Worm (Caenorhabditis elegans) whole organism, L1 larva: ENCODE data around the gene C02F5.3.
A peak's percentile ranks its signal among the peaks of the same experiment; 100 is the strongest.

Source experiments
- C16A3.4 ChIP-seq: fragments of 150-350 bp; optimal IDR thresholded peaks from 2 replicates; lab custom pipeline; 2014; ENCODE audit warnings: missing biosample characterization, missing genetic modification characterization
- C34B4.2 ChIP-seq: sonication (generic microtip); optimal IDR thresholded peaks from 2 replicates; lab custom pipeline; 2017; ENCODE audit warnings: mild to moderate bottlenecking, missing genetic modification characterization, missing compliant biosample characterization
- F16B12.6 ChIP-seq: fragments of 150-350 bp; optimal IDR thresholded peaks from 2 replicates; lab custom pipeline; 2014; ENCODE audit warnings: missing biosample characterization, missing genetic modification characterization
- aha-1 ChIP-seq: fragments of 150-350 bp; optimal IDR thresholded peaks from 2 replicates; lab custom pipeline; 2014; ENCODE audit warnings: missing biosample characterization, missing genetic modification characterization
- ama-1 ChIP-seq: fragments of 150-350 bp; optimal IDR thresholded peaks from 2 replicates; lab custom pipeline; 2014
- blmp-1 ChIP-seq: fragments of 150-350 bp; optimal IDR thresholded peaks from 2 replicates; lab custom pipeline; 2014; ENCODE audit warnings: missing biosample characterization, missing genetic modification characterization
- ceh-63 ChIP-seq: fragments of 200-800 bp; sonication (Bioruptor generic); optimal IDR thresholded peaks from 2 replicates; lab custom pipeline; 2018; ENCODE audit warnings: mild to moderate bottlenecking, missing genetic modification characterization, missing compliant biosample characterization
- ceh-8 ChIP-seq: fragments of 200-800 bp; sonication (Bioruptor generic); optimal IDR thresholded peaks from 2 replicates; lab custom pipeline; 2018; ENCODE audit warnings: mild to moderate bottlenecking, missing genetic modification characterization, moderate library complexity, missing compliant biosample characterization
- ceh-88 ChIP-seq: fragments of 200-800 bp; sonication (Bioruptor generic); IDR thresholded peaks from 2 replicates; pipeline ENCODE4 v1.3.6; 2022; ENCODE audit warnings: missing genetic modification characterization, missing compliant biosample characterization
- ces-1 ChIP-seq: fragments of 150-350 bp; optimal IDR thresholded peaks from 2 replicates; lab custom pipeline; 2014; ENCODE audit warnings: missing biosample characterization, missing genetic modification reagents, missing genetic modification characterization
- dpl-1 ChIP-seq, 3 experiments: fragments of 150-350 bp in 2 of 3; sonication (generic microtip) in 1 of 3; optimal IDR thresholded peaks; 2 replicates each; lab custom pipeline; 2014 to 2017; ENCODE audit warnings: missing biosample characterization in 3 of 3, missing genetic modification characterization in 3 of 3, missing genetic modification reagents in 3 of 3
- dsc-1 ChIP-seq: sonication (generic microtip); optimal IDR thresholded peaks from 2 replicates; lab custom pipeline; 2016; ENCODE audit warnings: mild to moderate bottlenecking, missing genetic modification characterization, missing compliant biosample characterization
- efl-3 ChIP-seq: fragments of 200-800 bp; sonication (Bioruptor generic); optimal IDR thresholded peaks from 2 replicates; lab custom pipeline; 2018; ENCODE audit warnings: mild to moderate bottlenecking, missing genetic modification characterization, missing compliant biosample characterization
- egl-27 ChIP-seq, 2 experiments: fragments of 150-350 bp in 1 of 2; sonication (generic microtip); optimal IDR thresholded peaks; 3 replicates each; lab custom pipeline; 2017 to 2018; ENCODE audit warnings: missing biosample characterization in 2 of 2, missing genetic modification characterization in 2 of 2, missing genetic modification reagents in 2 of 2
- ets-5 ChIP-seq: fragments of 200-800 bp; sonication (Bioruptor generic); IDR thresholded peaks from 2 replicates; pipeline ENCODE4 v1.3.6; 2022; ENCODE audit warnings: missing genetic modification characterization, missing compliant biosample characterization
- fkh-10 ChIP-seq: sonication (generic microtip); optimal IDR thresholded peaks from 2 replicates; lab custom pipeline; 2017; ENCODE audit warnings: missing biosample characterization, missing genetic modification reagents, missing genetic modification characterization
- fkh-4 ChIP-seq: sonication (generic microtip); optimal IDR thresholded peaks from 2 replicates; lab custom pipeline; 2016; ENCODE audit warnings: missing compliant biosample characterization, missing genetic modification characterization, borderline replicate concordance
- fkh-8 ChIP-seq: sonication (generic microtip); optimal IDR thresholded peaks from 2 replicates; lab custom pipeline; 2016; ENCODE audit warnings: mild to moderate bottlenecking, missing genetic modification characterization, missing compliant biosample characterization
- fos-1 ChIP-seq: fragments of 150-350 bp; optimal IDR thresholded peaks from 2 replicates; lab custom pipeline; 2014; ENCODE audit warnings: missing biosample characterization, missing genetic modification characterization
- hlh-17 ChIP-seq: fragments of 200-800 bp; sonication (Bioruptor generic); optimal IDR thresholded peaks from 2 replicates; lab custom pipeline; 2018; ENCODE audit warnings: missing genetic modification characterization, mild to moderate bottlenecking, missing compliant biosample characterization, moderate library complexity, borderline replicate concordance
- irx-1 ChIP-seq: sonication (generic microtip); optimal IDR thresholded peaks from 2 replicates; lab custom pipeline; 2016; ENCODE audit warnings: missing genetic modification characterization, missing compliant biosample characterization
- lin-13 ChIP-seq: fragments of 150-350 bp; optimal IDR thresholded peaks from 2 replicates; lab custom pipeline; 2014; ENCODE audit warnings: missing biosample characterization, missing genetic modification reagents, missing genetic modification characterization
- lin-14 ChIP-seq: fragments of 200-800 bp; sonication (Bioruptor generic); optimal IDR thresholded peaks from 2 replicates; lab custom pipeline; 2018; ENCODE audit warnings: mild to moderate bottlenecking, missing genetic modification characterization, moderate library complexity, missing compliant biosample characterization
- lin-35 ChIP-seq, 2 experiments: fragments of 150-350 bp; optimal IDR thresholded peaks; 2 replicates each; lab custom pipeline; 2014; ENCODE audit warnings: missing biosample characterization in 2 of 2, missing genetic modification characterization in 2 of 2, missing genetic modification reagents in 2 of 2
- lin-39 ChIP-seq: fragments of 150-350 bp; optimal IDR thresholded peaks from 2 replicates; lab custom pipeline; 2014; ENCODE audit warnings: missing biosample characterization, missing genetic modification reagents, missing genetic modification characterization
- lir-3 ChIP-seq: sonication (generic microtip); optimal IDR thresholded peaks from 2 replicates; lab custom pipeline; 2016; ENCODE audit warnings: mild to moderate bottlenecking, missing genetic modification characterization, moderate library complexity, missing compliant biosample characterization; ENCODE audit not compliant: poor library complexity
- mab-9 ChIP-seq: fragments of 200-800 bp; sonication (Bioruptor generic); IDR thresholded peaks from 2 replicates; pipeline ENCODE4 v1.3.6; 2022; ENCODE audit warnings: missing genetic modification reagents, missing genetic modification characterization, missing compliant biosample characterization
- mdl-1 ChIP-seq, 2 experiments: fragments of 150-350 bp; optimal IDR thresholded peaks; 2 replicates each; lab custom pipeline; 2014 to 2017; ENCODE audit warnings: missing biosample characterization in 2 of 2, missing genetic modification characterization in 2 of 2, inconsistent platforms in 1 of 2
- mef-2 ChIP-seq: fragments of 150-350 bp; optimal IDR thresholded peaks from 2 replicates; lab custom pipeline; 2014; ENCODE audit warnings: missing biosample characterization, missing genetic modification characterization
- mep-1 ChIP-seq: fragments of 150-350 bp; optimal IDR thresholded peaks from 2 replicates; lab custom pipeline; 2014; ENCODE audit warnings: missing biosample characterization, missing genetic modification characterization
- nhr-19 ChIP-seq: fragments of 200-800 bp; sonication (Bioruptor generic); conservative IDR thresholded peaks from 2 replicates; pipeline ENCODE4 v1.3.6; 2022; ENCODE audit warnings: missing genetic modification characterization, missing compliant biosample characterization
- nhr-20 ChIP-seq: sonication (generic microtip); optimal IDR thresholded peaks from 2 replicates; lab custom pipeline; 2016; ENCODE audit warnings: mild to moderate bottlenecking, missing genetic modification characterization, missing compliant biosample characterization
- nhr-71 ChIP-seq: sonication (generic microtip); optimal IDR thresholded peaks from 2 replicates; lab custom pipeline; 2016; ENCODE audit warnings: mild to moderate bottlenecking, missing genetic modification characterization, moderate library complexity, missing compliant biosample characterization
- nhr-77 ChIP-seq: fragments of 150-350 bp; optimal IDR thresholded peaks from 2 replicates; lab custom pipeline; 2014; ENCODE audit warnings: missing biosample characterization, missing genetic modification characterization
- nhr-84 ChIP-seq: sonication (generic microtip); optimal IDR thresholded peaks from 2 replicates; lab custom pipeline; 2017; ENCODE audit warnings: missing biosample characterization, missing genetic modification characterization
- nhr-85 ChIP-seq: sonication (generic microtip); peaks from one replicate; lab custom pipeline; 2016; ENCODE audit warnings: missing genetic modification characterization, inconsistent platforms, missing compliant biosample characterization
- nhr-90 ChIP-seq: sonication (generic microtip); optimal IDR thresholded peaks from 2 replicates; lab custom pipeline; 2016; ENCODE audit warnings: mild to moderate bottlenecking, missing genetic modification characterization, missing compliant biosample characterization; ENCODE audit not compliant: poor library complexity
- pax-3 ChIP-seq: fragments of 200-800 bp; sonication (Bioruptor generic); optimal IDR thresholded peaks from 2 replicates; lab custom pipeline; 2018; ENCODE audit warnings: mild to moderate bottlenecking, missing genetic modification characterization, moderate library complexity, missing compliant biosample characterization
- pqm-1 ChIP-seq: sonication (generic microtip); optimal IDR thresholded peaks from 3 replicates; lab custom pipeline; 2017; ENCODE audit warnings: missing biosample characterization, missing genetic modification characterization
- rnt-1 ChIP-seq: sonication (generic microtip); optimal IDR thresholded peaks from 2 replicates; lab custom pipeline; 2016; ENCODE audit warnings: mild to moderate bottlenecking, missing genetic modification characterization, moderate library complexity, missing compliant biosample characterization
- skn-1 ChIP-seq: fragments of 150-350 bp; optimal IDR thresholded peaks from 2 replicates; lab custom pipeline; 2014; ENCODE audit warnings: missing biosample characterization, missing genetic modification characterization
- snpc-4 ChIP-seq: fragments of 150-350 bp; optimal IDR thresholded peaks from 2 replicates; lab custom pipeline; 2014; ENCODE audit warnings: missing biosample characterization, missing genetic modification characterization
- sox-4 ChIP-seq: sonication (generic microtip); optimal IDR thresholded peaks from 2 replicates; lab custom pipeline; 2016; ENCODE audit warnings: missing genetic modification characterization, missing compliant biosample characterization
- sptf-1 ChIP-seq: fragments of 150-350 bp; optimal IDR thresholded peaks from 2 replicates; lab custom pipeline; 2014; ENCODE audit warnings: missing biosample characterization, missing genetic modification characterization
- sup-37 ChIP-seq: fragments of 200-800 bp; sonication (Bioruptor generic); optimal IDR thresholded peaks from 2 replicates; lab custom pipeline; 2018; ENCODE audit warnings: mild to moderate bottlenecking, missing genetic modification characterization, missing compliant biosample characterization
- tbx-2 ChIP-seq: sonication (generic microtip); optimal IDR thresholded peaks from 2 replicates; lab custom pipeline; 2016; ENCODE audit warnings: missing genetic modification characterization, missing compliant biosample characterization
- tlp-1 ChIP-seq: fragments of 150-350 bp; optimal IDR thresholded peaks from 2 replicates; lab custom pipeline; 2014; ENCODE audit warnings: missing biosample characterization, missing genetic modification characterization
- unc-130 ChIP-seq: fragments of 150-350 bp; optimal IDR thresholded peaks from 2 replicates; lab custom pipeline; 2017; ENCODE audit warnings: missing biosample characterization, missing genetic modification characterization, inconsistent platforms
- unc-30 ChIP-seq: sonication (generic microtip); optimal IDR thresholded peaks from 2 replicates; lab custom pipeline; 2017; ENCODE audit warnings: missing biosample characterization, missing genetic modification characterization
- unc-62 ChIP-seq: fragments of 150-350 bp; optimal IDR thresholded peaks from 2 replicates; lab custom pipeline; 2014; ENCODE audit warnings: missing biosample characterization, missing genetic modification reagents, missing genetic modification characterization
- vab-15 ChIP-seq: sonication (generic microtip); optimal IDR thresholded peaks from 2 replicates; lab custom pipeline; 2017; ENCODE audit warnings: missing genotype, mild to moderate bottlenecking, missing genetic modification characterization, missing compliant biosample characterization
- zag-1 ChIP-seq: fragments of 150-350 bp; optimal IDR thresholded peaks from 2 replicates; lab custom pipeline; 2014; ENCODE audit warnings: missing biosample characterization, missing genetic modification characterization
- zip-4 ChIP-seq: fragments of 200-800 bp; sonication (Bioruptor generic); optimal IDR thresholded peaks from 2 replicates; lab custom pipeline; 2018; ENCODE audit warnings: mild to moderate bottlenecking, missing genetic modification characterization, moderate library complexity, missing compliant biosample characterization
- ztf-4 ChIP-seq: fragments of 150-350 bp; optimal IDR thresholded peaks from 2 replicates; lab custom pipeline; 2014; ENCODE audit warnings: missing biosample characterization, missing genetic modification characterization

C02F5.3 gene

DNA sequence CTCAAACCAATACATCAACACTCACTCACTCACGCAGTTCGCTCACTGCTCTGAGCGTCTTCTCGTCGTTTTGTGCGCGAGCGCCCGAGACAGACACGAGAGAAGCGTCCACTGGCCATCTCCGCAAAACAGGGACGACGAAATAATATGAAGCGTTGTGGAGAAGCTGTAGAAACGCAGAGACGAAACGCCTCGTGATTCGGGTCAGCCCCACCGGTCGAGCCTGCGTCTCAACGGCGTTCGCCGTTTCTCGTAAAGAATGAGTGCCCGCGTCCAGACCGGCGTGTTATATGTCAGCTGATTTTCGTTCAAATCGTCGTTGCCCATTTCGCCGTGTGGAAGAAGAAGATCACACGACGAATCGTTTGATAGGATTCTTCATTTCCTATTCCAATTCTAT, 18.2 kb upstream of the C02F5.3 start, which contains the start of gene fbxl-1 (continued):
- TF ChIP-seq ets-5 (GFP tag; lab: Robert Waterston, UW) (no peak), F16B12.6 (tag; lab: Kevin White, UChicago) (peak; percentile 50), unc-130 (peak; percentile 56), ces-1 (GFP tag; lab: Kevin White, UChicago) (no peak), blmp-1 (tag; lab: Kevin White, UChicago) (peak; percentile 55), unc-62 (GFP tag; lab: Kevin White, UChicago) (no peak), C34B4.2 (no peak), pax-3 (tag; lab: Kevin White, UChicago) (peak; percentile 64), nhr-84 (tag; lab: Kevin White, UChicago) (no peak), nhr-19 (GFP tag; lab: Robert Waterston, UW) (peak; percentile 71), ceh-63 (peak; percentile 13), fos-1 (tag; lab: Kevin White, UChicago) (peak; percentile 43), mef-2 (tag; lab: Kevin White, UChicago) (peak; percentile 58), fkh-10 (GFP tag; lab: Kevin White, UChicago) (peak; percentile 21), hlh-17 (GFP tag; lab: Kevin White, UChicago) (no peak), sox-4 (tag; lab: Kevin White, UChicago) (peak; percentile 73), vab-15 (tag; lab: Kevin White, UChicago) (no peak), sup-37 (GFP tag; lab: Kevin White, UChicago) (no peak), unc-30 (tag; lab: Kevin White, UChicago) (no peak), fkh-4 (tag; lab: Kevin White, UChicago) (no peak), dsc-1 (tag; lab: Kevin White, UChicago) (peak; percentile 80), ceh-88 (GFP tag; lab: Robert Waterston, UW) (peak; percentile 43; the same call in 1 of the 2 replicates), nhr-20 (tag; lab: Kevin White, UChicago) (peak; percentile 88), lin-14 (GFP tag; lab: Kevin White, UChicago) (peak; percentile 99), mdl-1 (tag; optimal IDR thresholded peaks at IDR 0.05; lab: Kevin White, UChicago) (peak in 1 of 2 experiments; percentile 93), lin-35 (GFP tag; optimal IDR thresholded peaks at IDR 0.05; lab: Kevin White, UChicago) (peak; percentile 63 to 82), efl-3 (GFP tag; lab: Kevin White, UChicago) (no peak), egl-27 (tag; optimal IDR thresholded peaks at IDR 0.05; lab: Kevin White, UChicago) (no peak), fkh-8 (tag; lab: Kevin White, UChicago) (peak; percentile 96), rnt-1 (tag; lab: Kevin White, UChicago) (peak; percentile 82), zag-1 (tag; lab: Kevin White, UChicago) (no peak), sptf-1 (tag; lab: Kevin White, UChicago) (no peak), nhr-71 (tag; lab: Kevin White, UChicago) (peak; percentile 94), snpc-4 (tag; lab: Kevin White, UChicago) (peak; percentile 6), irx-1 (tag; lab: Kevin White, UChicago) (peak; percentile 29), C16A3.4 (peak; percentile 82), lin-39 (no peak), zip-4 (GFP tag; lab: Kevin White, UChicago) (peak; percentile 9), nhr-77 (tag; lab: Kevin White, UChicago) (peak; percentile 71), pqm-1 (tag; lab: Kevin White, UChicago) (no peak), mab-9 (GFP tag; lab: Robert Waterston, UW) (no peak), dpl-1 (GFP tag; optimal IDR thresholded peaks at IDR 0.05; lab: Kevin White, UChicago) (peak; percentile 52 to 57 (median 53)), tbx-2 (tag; lab: Kevin White, UChicago) (peak; percentile 81), nhr-90 (tag; lab: Kevin White, UChicago) (peak; percentile 32), mep-1 (peak; percentile 51), tlp-1 (tag; lab: Kevin White, UChicago) (no peak), ztf-4 (tag; lab: Kevin White, UChicago) (peak; percentile 60), skn-1 (tag; lab: Kevin White, UChicago) (peak; percentile 65), aha-1 (tag; lab: Kevin White, UChicago) (no peak), ceh-8 (GFP tag; lab: Kevin White, UChicago) (peak; percentile 29), lin-13 (GFP tag; lab: Kevin White, UChicago) (peak; percentile 65), ama-1 (lab: Kevin White, UChicago) (no peak), nhr-85 (tag; lab: Kevin White, UChicago) (no peak), lir-3 (peak; percentile 56)
